Fruit fly (Drosophila melanogaster) whole organism, wandering third instar larva: ENCODE data around the gene Hsp68.

Experiments
- CrebA ChIP-seq: fragments of 200-800 bp; sonication (Bioruptor generic); optimal IDR thresholded peaks from 2 replicates; lab custom pipeline; 2016; ENCODE audit warnings: missing biosample characterization, mild to moderate bottlenecking, missing genetic modification characterization, borderline replicate concordance
- Dfd ChIP-seq: fragments of >200 bp; optimal IDR thresholded peaks from 2 replicates; lab custom pipeline; 2017; ENCODE audit warnings: missing biosample characterization, missing genetic modification characterization
- Myc ChIP-seq: fragments of >200 bp; optimal IDR thresholded peaks from 2 replicates; lab custom pipeline; 2017
- br ChIP-seq: fragments of 200-800 bp; sonication (Bioruptor generic); optimal IDR thresholded peaks from 2 replicates; lab custom pipeline; 2016; ENCODE audit warnings: missing biosample characterization, missing genetic modification characterization
- ey ChIP-seq: fragments of 200-800 bp; sonication (Bioruptor generic); optimal IDR thresholded peaks from 2 replicates; lab custom pipeline; 2016; ENCODE audit warnings: missing biosample characterization, missing genetic modification characterization
- psq ChIP-seq: fragments of 200-800 bp; sonication (Bioruptor generic); optimal IDR thresholded peaks from 3 replicates; lab custom pipeline; 2017; ENCODE audit warnings: missing biosample characterization, mild to moderate bottlenecking, missing genetic modification characterization, moderate library complexity
- usp ChIP-seq: fragments of >200 bp; optimal IDR thresholded peaks from 2 replicates; lab custom pipeline; 2017; ENCODE audit warnings: missing biosample characterization, missing genetic modification characterization

dm6 chr3R:24017648-24018047, 39.5 kb downstream of the Hsp68 start:
- TF ChIP-seq ey (GFP tag; lab: Kevin White, UChicago) (no peak), usp (GFP tag; lab: Kevin White, UChicago) (no peak), br (GFP tag; lab: Kevin White, UChicago) (no peak), Myc (lab: Kevin White, UChicago) (no peak), psq (GFP tag; lab: Kevin White, UChicago) (no peak), CrebA (GFP tag; lab: Kevin White, UChicago) (no peak), Dfd (no peak)
